Fruit fly (Drosophila melanogaster) whole organism, embryonic: ENCODE data around the gene Gmppb.

Source experiments
- Abd-B ChIP-seq: fragments of 200-800 bp; sonication (Bioruptor generic); optimal IDR thresholded peaks from 2 replicates; lab custom pipeline; 2018; ENCODE audit warnings: missing biosample characterization, mild to moderate bottlenecking, missing genetic modification characterization, moderate library complexity
- B-H1 ChIP-seq: fragments of 200-800 bp; sonication (Bioruptor generic); IDR thresholded peaks from 3 replicates; pipeline ENCODE4 v1.3.6; 2022; ENCODE audit warnings: missing biosample characterization, missing genetic modification characterization
- BEAF-32 ChIP-seq: fragments of 200-800 bp; sonication (Bioruptor generic); optimal IDR thresholded peaks from 3 replicates; lab custom pipeline; 2017; ENCODE audit warnings: missing biosample characterization, missing genetic modification characterization, mild to moderate bottlenecking, moderate library complexity, missing genetic modification reagents
- Bgb ChIP-seq: fragments of 200-800 bp; sonication (Bioruptor generic); IDR thresholded peaks from 2 replicates; pipeline ENCODE4 v1.3.6; 2022; ENCODE audit warnings: missing biosample characterization, missing genetic modification characterization; ENCODE audit not compliant: partially characterized antibody
- CG12659 ChIP-seq: fragments of 200-800 bp; sonication (Bioruptor generic); optimal IDR thresholded peaks from 3 replicates; lab custom pipeline; 2017; ENCODE audit warnings: mild to moderate bottlenecking, missing biosample characterization, missing genetic modification reagents, missing genetic modification characterization
- CG13775 ChIP-seq: fragments of 200-800 bp; sonication (Bioruptor generic); optimal IDR thresholded peaks from 3 replicates; lab custom pipeline; 2017; ENCODE audit warnings: missing biosample characterization, mild to moderate bottlenecking, missing genetic modification characterization
- CG1529 ChIP-seq: fragments of 200-800 bp; sonication (Bioruptor generic); optimal IDR thresholded peaks from 3 replicates; lab custom pipeline; 2018; ENCODE audit warnings: missing biosample characterization, missing genetic modification characterization
- CG16815 ChIP-seq: fragments of 200-800 bp; sonication (Bioruptor generic); optimal IDR thresholded peaks from 3 replicates; lab custom pipeline; 2017; ENCODE audit warnings: missing biosample characterization, mild to moderate bottlenecking, missing genetic modification characterization
- CG17385 ChIP-seq: fragments of 200-800 bp; sonication (Bioruptor generic); optimal IDR thresholded peaks from 3 replicates; lab custom pipeline; 2018; ENCODE audit warnings: missing biosample characterization, mild to moderate bottlenecking, missing genetic modification characterization
- CG18764 ChIP-seq: fragments of 200-800 bp; sonication (Bioruptor generic); optimal IDR thresholded peaks from 3 replicates; lab custom pipeline; 2016; ENCODE audit warnings: missing biosample characterization, missing genetic modification characterization
- CG33213 ChIP-seq: fragments of 200-800 bp; sonication (Bioruptor generic); optimal IDR thresholded peaks from 3 replicates; lab custom pipeline; 2016; ENCODE audit warnings: missing biosample characterization, missing genetic modification characterization
- CG3726 ChIP-seq: fragments of 200-800 bp; sonication (Bioruptor generic); IDR thresholded peaks from 3 replicates; pipeline ENCODE4, ENCODE4 v1.3.6; 2022; ENCODE audit warnings: missing biosample characterization, missing genetic modification characterization
- CG4360 ChIP-seq: fragments of 200-800 bp; sonication (Bioruptor generic); IDR thresholded peaks from 2 replicates; pipeline ENCODE4 v1.3.6; 2022; ENCODE audit warnings: missing biosample characterization, missing genetic modification characterization
- CG5245 ChIP-seq: fragments of 200-800 bp; sonication (Bioruptor generic); optimal IDR thresholded peaks from 3 replicates; lab custom pipeline; 2016; ENCODE audit warnings: missing biosample characterization, missing genetic modification characterization
- CG9932 ChIP-seq: fragments of 200-800 bp; sonication (Bioruptor generic); IDR thresholded peaks from 2 replicates; pipeline ENCODE4 v1.3.6; 2022; ENCODE audit warnings: missing biosample characterization, missing genetic modification characterization
- D ChIP-seq, 2 experiments: fragments of 200-800 bp in 1 of 2; fragments of >200 bp in 1 of 2; sonication (Bioruptor generic) in 1 of 2; optimal IDR thresholded peaks; 2 replicates in 1 of 2; 3 replicates in 1 of 2; lab custom pipeline; 2017; ENCODE audit warnings: mild to moderate bottlenecking in 1 of 2, missing biosample characterization in 1 of 2, missing genetic modification characterization in 1 of 2, missing genetic modification reagents in 1 of 2
- E2f2 ChIP-seq: fragments of 200-800 bp; sonication (Bioruptor generic); IDR thresholded peaks from 2 replicates; pipeline ENCODE4 v1.3.6; 2022; ENCODE audit warnings: missing biosample characterization, missing genetic modification characterization
- HLHmδ ChIP-seq: fragments of 200-800 bp; sonication (Bioruptor generic); optimal IDR thresholded peaks from 2 replicates; lab custom pipeline; 2018; ENCODE audit warnings: missing biosample characterization, mild to moderate bottlenecking, missing genetic modification characterization, moderate library complexity
- Hand ChIP-seq: fragments of 200-800 bp; sonication (Bioruptor generic); optimal IDR thresholded peaks from 2 replicates; lab custom pipeline; 2017; ENCODE audit warnings: mild to moderate bottlenecking, missing biosample characterization, missing genetic modification reagents, missing genetic modification characterization
- Jarid2 ChIP-seq: fragments of 200-800 bp; sonication (Bioruptor generic); optimal IDR thresholded peaks from 3 replicates; lab custom pipeline; 2017; ENCODE audit warnings: mild to moderate bottlenecking, missing biosample characterization, missing genetic modification reagents, missing genetic modification characterization
- Lhr ChIP-seq: fragments of 200-800 bp; sonication (Bioruptor generic); optimal IDR thresholded peaks from 3 replicates; lab custom pipeline; 2017; ENCODE audit warnings: mild to moderate bottlenecking, missing biosample characterization, missing genetic modification reagents, missing genetic modification characterization
- Med ChIP-seq: fragments of 200-800 bp; sonication (Bioruptor generic); peaks from one replicate; lab custom pipeline; 2016; ENCODE audit warnings: missing biosample characterization, missing genetic modification characterization, mild to moderate bottlenecking, inconsistent platforms, moderate library complexity
- Nf-YB ChIP-seq: fragments of 200-800 bp; sonication (Bioruptor generic); optimal IDR thresholded peaks from 3 replicates; lab custom pipeline; 2019; ENCODE audit warnings: missing biosample characterization, mild to moderate bottlenecking, missing genetic modification characterization, moderate library complexity
- Nf-YC ChIP-seq: fragments of 200-800 bp; optimal IDR thresholded peaks from 3 replicates; lab custom pipeline; 2019; ENCODE audit warnings: missing biosample characterization, mild to moderate bottlenecking, missing genetic modification characterization, moderate library complexity
- Oli ChIP-seq: fragments of 200-800 bp; sonication (Bioruptor generic); optimal IDR thresholded peaks from 2 replicates; lab custom pipeline; 2018; ENCODE audit warnings: missing biosample characterization, mild to moderate bottlenecking, missing genetic modification characterization, moderate library complexity
- TFAM ChIP-seq: fragments of 200-800 bp; sonication (Bioruptor generic); optimal IDR thresholded peaks from 2 replicates; lab custom pipeline; 2017; ENCODE audit warnings: missing biosample characterization, missing genetic modification characterization, inconsistent platforms
- Usf ChIP-seq: fragments of 200-800 bp; sonication (Bioruptor generic); optimal IDR thresholded peaks from 2 replicates; lab custom pipeline; 2017; ENCODE audit warnings: missing genotype, missing biosample characterization, missing genetic modification characterization
- amos ChIP-seq: fragments of 200-800 bp; sonication (Bioruptor generic); IDR thresholded peaks from 2 replicates; pipeline ENCODE4 v1.3.6; 2022; ENCODE audit warnings: missing biosample characterization, missing genetic modification characterization; ENCODE audit not compliant: partially characterized antibody
- ap ChIP-seq: fragments of 200-800 bp; sonication (Bioruptor generic); IDR thresholded peaks from 2 replicates; pipeline ENCODE4 v1.3.6; 2022; ENCODE audit warnings: missing biosample characterization, missing genetic modification characterization
- bab2 ChIP-seq: fragments of 200-800 bp; sonication (Bioruptor generic); optimal IDR thresholded peaks from 2 replicates; lab custom pipeline; 2016; ENCODE audit warnings: missing biosample characterization, missing genetic modification characterization
- btn ChIP-seq: fragments of 200-800 bp; sonication (Bioruptor generic); optimal IDR thresholded peaks from 2 replicates; lab custom pipeline; 2016; ENCODE audit warnings: missing biosample characterization, missing genetic modification characterization
- cato ChIP-seq: fragments of 200-800 bp; sonication (Bioruptor generic); optimal IDR thresholded peaks from 2 replicates; lab custom pipeline; 2016; ENCODE audit warnings: missing biosample characterization, missing genetic modification characterization, borderline replicate concordance
- dmrt11E ChIP-seq: fragments of 200-800 bp; sonication (Bioruptor generic); optimal IDR thresholded peaks from 3 replicates; lab custom pipeline; 2018; ENCODE audit warnings: missing biosample characterization, mild to moderate bottlenecking, missing genetic modification characterization, moderate library complexity
- dpn ChIP-seq, 2 experiments: fragments of 200-800 bp; sonication (Bioruptor generic); optimal IDR thresholded peaks; 3 replicates each; lab custom pipeline; 2016; ENCODE audit warnings: missing biosample characterization in 2 of 2, missing genetic modification characterization in 2 of 2
- hbn ChIP-seq: fragments of 200-800 bp; sonication (Bioruptor generic); IDR thresholded peaks from 2 replicates; pipeline ENCODE4 v1.3.6; 2022; ENCODE audit warnings: missing biosample characterization, missing genetic modification characterization; ENCODE audit not compliant: partially characterized antibody
- insv ChIP-seq, 2 experiments: fragments of 200-800 bp; sonication (Bioruptor generic); optimal IDR thresholded peaks; 3 replicates each; lab custom pipeline; 2016 to 2018; ENCODE audit warnings: missing biosample characterization in 2 of 2, missing genetic modification characterization in 2 of 2
- jing ChIP-seq: fragments of 200-800 bp; sonication (Bioruptor generic); optimal IDR thresholded peaks from 2 replicates; lab custom pipeline; 2018; ENCODE audit warnings: missing biosample characterization, mild to moderate bottlenecking, missing genetic modification characterization
- jumu ChIP-seq: fragments of 200-800 bp; sonication (Bioruptor generic); optimal IDR thresholded peaks from 3 replicates; lab custom pipeline; 2016; ENCODE audit warnings: missing biosample characterization, missing genetic modification characterization
- kay ChIP-seq: fragments of 200-800 bp; sonication (Bioruptor generic); optimal IDR thresholded peaks from 2 replicates; lab custom pipeline; 2016; ENCODE audit warnings: missing biosample characterization, missing genetic modification characterization
- lab ChIP-seq: fragments of 200-800 bp; sonication (Bioruptor generic); optimal IDR thresholded peaks from 3 replicates; lab custom pipeline; 2017; ENCODE audit warnings: missing biosample characterization, missing genetic modification characterization, mild to moderate bottlenecking, moderate library complexity, missing genetic modification reagents
- nerfin-1 ChIP-seq: fragments of 200-800 bp; sonication (Bioruptor generic); optimal IDR thresholded peaks from 3 replicates; lab custom pipeline; 2019; ENCODE audit warnings: missing biosample characterization, mild to moderate bottlenecking, missing genetic modification characterization, moderate library complexity
- nmo ChIP-seq: fragments of 200-800 bp; sonication (Bioruptor generic); optimal IDR thresholded peaks from 2 replicates; lab custom pipeline; 2018; ENCODE audit warnings: missing biosample characterization, mild to moderate bottlenecking, missing genetic modification characterization, moderate library complexity
- prd ChIP-seq, 3 experiments: fragments of >200 bp in 2 of 3; fragments of 200-800 bp in 1 of 3; sonication (Bioruptor generic) in 1 of 3; optimal IDR thresholded peaks in 2 of 3; IDR thresholded peaks in 1 of 3; 2 replicates in 2 of 3; 3 replicates in 1 of 3; pipeline versions ENCODE4 v1.3.6 to Lab custom; 2017 to 2022; ENCODE audit warnings: missing biosample characterization in 1 of 3, missing genetic modification characterization in 1 of 3
- scrt ChIP-seq: fragments of 200-800 bp; sonication (Bioruptor generic); optimal IDR thresholded peaks from 2 replicates; lab custom pipeline; 2018; ENCODE audit warnings: missing biosample characterization, mild to moderate bottlenecking, missing genetic modification characterization, moderate library complexity
- sens-2 ChIP-seq: fragments of 200-800 bp; sonication (Bioruptor generic); IDR thresholded peaks from 2 replicates; pipeline ENCODE4 v1.3.6; 2022; ENCODE audit warnings: missing biosample characterization, missing genetic modification characterization
- tap ChIP-seq: fragments of 200-800 bp; optimal IDR thresholded peaks from 3 replicates; lab custom pipeline; 2019; ENCODE audit warnings: missing biosample characterization, mild to moderate bottlenecking, missing genetic modification characterization, moderate library complexity
- unc-4 ChIP-seq: fragments of 200-800 bp; sonication (Bioruptor generic); IDR thresholded peaks from 2 replicates; pipeline ENCODE4 v1.3.6; 2022; ENCODE audit warnings: missing biosample characterization, missing genetic modification characterization; ENCODE audit not compliant: partially characterized antibody
- wor ChIP-seq: fragments of 200-800 bp; sonication (Bioruptor generic); IDR thresholded peaks from 2 replicates; pipeline ENCODE4 v1.3.6; 2022; ENCODE audit warnings: missing biosample characterization, missing genetic modification characterization
- zen ChIP-seq: fragments of 200-800 bp; sonication (Bioruptor generic); optimal IDR thresholded peaks from 3 replicates; lab custom pipeline; 2018; ENCODE audit warnings: missing biosample characterization, mild to moderate bottlenecking, missing genetic modification characterization, moderate library complexity

The Gmppb gene

dm6 chr3R:4835315-4835714, 24.1 kb downstream of the Gmppb start (continued):
- no peak for TF ChIP-seq CG18764 (GFP tag; lab: Kevin White, UChicago)
- TF ChIP-seq Med: peak; percentile 55
- no peak for TF ChIP-seq Lhr (GFP tag; lab: Kevin White, UChicago)
- TF ChIP-seq tap (tag; lab: Kevin White, UChicago): no peak
- no peak for TF ChIP-seq Oli (tag; lab: Kevin White, UChicago)
- no peak for TF ChIP-seq Hand (GFP tag; lab: Kevin White, UChicago)
- TF ChIP-seq lab (GFP tag; lab: Kevin White, UChicago): no peak
- no peak for TF ChIP-seq CG17385
- no peak for TF ChIP-seq sens-2 (GFP tag; lab: Robert Waterston, UW)
- no peak for TF ChIP-seq BEAF-32 (GFP tag; lab: Kevin White, UChicago)
- no peak for TF ChIP-seq B-H1 (GFP tag; lab: Robert Waterston, UW)
- no peak for TF ChIP-seq TFAM
- TF ChIP-seq unc-4 (GFP tag; lab: Robert Waterston, UW): no peak
- no peak for TF ChIP-seq scrt (GFP tag; lab: Kevin White, UChicago)
- TF ChIP-seq kay: no peak
- peak; percentile 99 for TF ChIP-seq Nf-YB (GFP tag; lab: Kevin White, UChicago)
- peak; percentile 16 for TF ChIP-seq HLHmδ (GFP tag; lab: Kevin White, UChicago)
- TF ChIP-seq jumu: no peak
- TF ChIP-seq CG3726: no peak
- no peak for TF ChIP-seq wor (GFP tag; lab: Robert Waterston, UW)
- peak; percentile 34 for TF ChIP-seq nerfin-1 (tag; lab: Kevin White, UChicago)
- no peak for TF ChIP-seq bab2 (GFP tag; lab: Kevin White, UChicago)
- TF ChIP-seq Jarid2: peak; percentile 89
- no peak for TF ChIP-seq CG1529 (GFP tag; lab: Kevin White, UChicago)
- TF ChIP-seq Abd-B: no peak
- 0 out of 2 replicates have a peak, but pooled peaks have one; percentile 34 for TF ChIP-seq Bgb (GFP tag; lab: Robert Waterston, UW)
- no peak for TF ChIP-seq CG16815
- TF ChIP-seq Nf-YC (tag; lab: Kevin White, UChicago): peak; percentile 99
- TF ChIP-seq CG13775 (GFP tag; lab: Kevin White, UChicago): no peak
- no peak for TF ChIP-seq CG9932
- no peak for TF ChIP-seq CG12659
- TF ChIP-seq CG5245 (GFP tag; lab: Kevin White, UChicago): no peak
- peak; percentile 91 for TF ChIP-seq zen
- TF ChIP-seq insv (GFP tag; optimal IDR thresholded peaks at IDR 0.05; lab: Kevin White, UChicago): peak in 1 of 2 experiments; percentile 28
- no peak for TF ChIP-seq ap
- peak; percentile 92 for TF ChIP-seq CG4360
- TF ChIP-seq amos (GFP tag; lab: Robert Waterston, UW): 0 out of 2 replicates have a peak, but pooled peaks have one; percentile 8
- no peak for TF ChIP-seq btn (GFP tag; lab: Kevin White, UChicago)
- TF ChIP-seq D (optimal IDR thresholded peaks at IDR 0.05; lab: Kevin White, UChicago): peak; percentile 90
- TF ChIP-seq D (GFP tag; optimal IDR thresholded peaks at IDR 0.05; lab: Kevin White, UChicago): no peak
- TF ChIP-seq dpn (GFP tag; optimal IDR thresholded peaks at IDR 0.05; lab: Kevin White, UChicago): no peak
- TF ChIP-seq jing (GFP tag; lab: Kevin White, UChicago): peak; percentile 74
- TF ChIP-seq nmo (GFP tag; lab: Kevin White, UChicago): peak; percentile 24
- TF ChIP-seq prd (optimal IDR thresholded peaks at IDR 0.05; lab: Kevin White, UChicago): no peak
- 0 out of 3 replicates have a peak, but pooled peaks have one; percentile 13 for TF ChIP-seq prd (GFP tag; IDR thresholded peaks at IDR 0.05; lab: Robert Waterston, UW)
- no peak for TF ChIP-seq E2f2 (GFP tag; lab: Robert Waterston, UW)
- TF ChIP-seq dmrt11E (tag; lab: Kevin White, UChicago): no peak
- TF ChIP-seq hbn (GFP tag; lab: Robert Waterston, UW): no peak
- TF ChIP-seq CG33213: no peak
- TF ChIP-seq Usf: no peak
- no peak for TF ChIP-seq cato
